Worm (Caenorhabditis elegans) whole organism, L4 larva: ENCODE data around the gene pph-1.

Experiments
- F44E2.7 ChIP-seq: fragments of 200-800 bp; sonication (Bioruptor generic); IDR thresholded peaks from 2 replicates; pipeline ENCODE4 v2.1.2; 2022; ENCODE audit warnings: missing genetic modification characterization, missing compliant biosample characterization
- arid-1 ChIP-seq: fragments of 200-800 bp; sonication (Bioruptor generic); conservative IDR thresholded peaks from 2 replicates; pipeline ENCODE4 v1.3.6; 2022; ENCODE audit warnings: missing genetic modification reagents, missing genetic modification characterization, missing compliant biosample characterization
- daf-12 ChIP-seq: fragments of 150-350 bp; optimal IDR thresholded peaks from 2 replicates; lab custom pipeline; 2014; ENCODE audit warnings: missing biosample characterization, missing genetic modification reagents, missing genetic modification characterization
- daf-8 ChIP-seq: fragments of 200-800 bp; sonication (Bioruptor generic); IDR thresholded peaks from 2 replicates; pipeline ENCODE4 v1.3.6; 2022; ENCODE audit warnings: missing genetic modification characterization, missing compliant biosample characterization
- mxl-3 ChIP-seq: fragments of 200-800 bp; sonication (Bioruptor generic); optimal IDR thresholded peaks from 2 replicates; lab custom pipeline; 2018; ENCODE audit warnings: mild to moderate bottlenecking, missing genetic modification characterization, missing compliant biosample characterization
- nhr-11 ChIP-seq: fragments of 150-350 bp; optimal IDR thresholded peaks from 2 replicates; lab custom pipeline; 2014; ENCODE audit warnings: missing biosample characterization, missing genetic modification characterization
- nhr-237 ChIP-seq: sonication (generic microtip); optimal IDR thresholded peaks from 2 replicates; lab custom pipeline; 2017; ENCODE audit warnings: missing biosample characterization, missing genetic modification characterization
- nhr-76 ChIP-seq: fragments of 150-350 bp; optimal IDR thresholded peaks from 2 replicates; lab custom pipeline; 2014; ENCODE audit warnings: missing biosample characterization, missing genetic modification characterization
- nhr-77 ChIP-seq: fragments of 150-350 bp; optimal IDR thresholded peaks from 2 replicates; lab custom pipeline; 2014; ENCODE audit warnings: missing biosample characterization, missing genetic modification characterization
- unc-39 ChIP-seq: sonication (generic microtip); optimal IDR thresholded peaks from 2 replicates; lab custom pipeline; 2017; ENCODE audit warnings: missing biosample characterization, missing genetic modification characterization
- zag-1 ChIP-seq: fragments of 150-350 bp; optimal IDR thresholded peaks from 2 replicates; lab custom pipeline; 2014; ENCODE audit warnings: missing biosample characterization, missing genetic modification characterization

DNA sequence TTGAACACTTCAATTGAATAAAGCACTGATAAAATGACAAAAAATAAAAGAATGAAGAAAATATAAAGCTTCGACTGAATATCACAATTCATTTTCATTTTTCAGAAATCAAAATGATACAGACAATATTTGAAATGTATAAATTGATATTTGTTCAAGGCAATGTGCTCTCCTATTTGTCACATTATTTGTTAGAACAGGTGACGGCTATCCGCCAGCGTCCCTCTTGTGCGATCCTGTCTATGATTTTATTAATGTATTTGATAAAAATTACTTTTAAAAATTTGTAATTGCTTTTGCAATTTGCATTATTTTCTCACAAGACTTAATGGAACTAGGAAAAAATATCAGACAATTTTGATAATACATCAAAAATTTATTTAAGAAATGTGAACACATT is 51.7 kb downstream of the pph-1 start, which contains the start of gene F28H7.7:
- TF ChIP-seq F44E2.7 (GFP tag; lab: Robert Waterston, UW) (no peak), arid-1 (GFP tag; lab: Robert Waterston, UW) (no peak), unc-39 (tag; lab: Kevin White, UChicago) (no peak), nhr-11 (tag; lab: Kevin White, UChicago) (no peak), zag-1 (tag; lab: Kevin White, UChicago) (no peak), nhr-77 (no peak), nhr-76 (tag; lab: Kevin White, UChicago) (no peak), daf-12 (tag; lab: Kevin White, UChicago) (no peak), nhr-237 (tag; lab: Kevin White, UChicago) (no peak), daf-8 (GFP tag; lab: Robert Waterston, UW) (no peak), mxl-3 (GFP tag; lab: Kevin White, UChicago) (no peak)
